Fruit fly (Drosophila melanogaster) whole organism, wandering third instar larva: ENCODE data around the gene CG15368.

Experiments
- Abd-B ChIP-seq: fragments of >200 bp; optimal IDR thresholded peaks from 2 replicates; lab custom pipeline; 2017; ENCODE audit warnings: missing biosample characterization, missing genetic modification characterization
- CG32264 ChIP-seq: fragments of 200-800 bp; sonication (Bioruptor generic); optimal IDR thresholded peaks from 2 replicates; lab custom pipeline; 2016; ENCODE audit warnings: missing biosample characterization, missing genetic modification characterization
- CG9705 ChIP-seq: fragments of 200-800 bp; sonication (Bioruptor generic); optimal IDR thresholded peaks from 2 replicates; lab custom pipeline; 2018; ENCODE audit warnings: missing biosample characterization, mild to moderate bottlenecking, missing genetic modification characterization
- CrebA ChIP-seq: fragments of 200-800 bp; sonication (Bioruptor generic); optimal IDR thresholded peaks from 2 replicates; lab custom pipeline; 2016; ENCODE audit warnings: missing biosample characterization, mild to moderate bottlenecking, missing genetic modification characterization, borderline replicate concordance
- Dfd ChIP-seq: fragments of >200 bp; optimal IDR thresholded peaks from 2 replicates; lab custom pipeline; 2017; ENCODE audit warnings: missing biosample characterization, missing genetic modification characterization
- Dif ChIP-seq: fragments of 200-275, 200-300 bp; sonication (Bioruptor generic); optimal IDR thresholded peaks from 2 replicates; lab custom pipeline; 2018; ENCODE audit warnings: missing biosample characterization, missing genetic modification characterization; ENCODE audit not compliant: partially characterized antibody
- GATAd ChIP-seq: sonication (Bioruptor generic); optimal IDR thresholded peaks from 2 replicates; lab custom pipeline; 2016; ENCODE audit warnings: missing biosample characterization, missing genetic modification characterization
- HLH106 ChIP-seq: fragments of 200-800 bp; optimal IDR thresholded peaks from 3 replicates; lab custom pipeline; 2019; ENCODE audit warnings: missing biosample characterization, mild to moderate bottlenecking, missing genetic modification characterization, moderate library complexity
- Hnf4 ChIP-seq: fragments of 200-800 bp; sonication (Bioruptor generic); optimal IDR thresholded peaks from 2 replicates; lab custom pipeline; 2016; ENCODE audit warnings: missing biosample characterization, mild to moderate bottlenecking, missing genetic modification characterization
- Hr78 ChIP-seq: fragments of >200 bp; optimal IDR thresholded peaks from 2 replicates; lab custom pipeline; 2017; ENCODE audit warnings: missing biosample characterization, missing genetic modification characterization
- Hr83 ChIP-seq: fragments of 200-300 bp; sonication (Bioruptor generic); optimal IDR thresholded peaks from 2 replicates; lab custom pipeline; 2016; ENCODE audit warnings: missing biosample characterization, mild to moderate bottlenecking, missing genetic modification characterization, moderate library complexity; ENCODE audit not compliant: poor library complexity, severe bottlenecking
- Jra ChIP-seq: sonication (Bioruptor generic); optimal IDR thresholded peaks from 2 replicates; lab custom pipeline; 2016; ENCODE audit warnings: missing biosample characterization, missing genetic modification characterization
- Mio ChIP-seq: sonication (Bioruptor generic); optimal IDR thresholded peaks from 2 replicates; lab custom pipeline; 2016; ENCODE audit warnings: missing biosample characterization, missing genetic modification characterization
- Myc ChIP-seq: fragments of >200 bp; optimal IDR thresholded peaks from 2 replicates; lab custom pipeline; 2017
- N ChIP-seq: fragments of >200 bp; optimal IDR thresholded peaks from 2 replicates; lab custom pipeline; 2018; ENCODE audit warnings: missing biosample characterization, missing external identifiers, missing genetic modification characterization
- OdsH ChIP-seq: fragments of 200-800 bp; sonication (Bioruptor generic); optimal IDR thresholded peaks from 2 replicates; lab custom pipeline; 2016; ENCODE audit warnings: missing biosample characterization, mild to moderate bottlenecking, missing genetic modification characterization
- Rel ChIP-seq, 2 experiments: fragments of 200-800 bp; sonication (Bioruptor generic) in 1 of 2; optimal IDR thresholded peaks; 2 replicates in 1 of 2; 3 replicates in 1 of 2; lab custom pipeline; 2016 to 2019; ENCODE audit warnings: mild to moderate bottlenecking in 2 of 2, missing biosample characterization in 2 of 2, missing genetic modification characterization in 2 of 2, moderate library complexity in 1 of 2
- Sp1 ChIP-seq: fragments of 200-800 bp; sonication (Bioruptor generic); optimal IDR thresholded peaks from 3 replicates; lab custom pipeline; 2019; ENCODE audit warnings: missing biosample characterization, mild to moderate bottlenecking, missing genetic modification characterization, moderate library complexity
- Vsx2 ChIP-seq: fragments of 200-300, 225-300 bp; sonication (Bioruptor generic); optimal IDR thresholded peaks from 2 replicates; lab custom pipeline; 2018; ENCODE audit warnings: missing biosample characterization, missing genetic modification characterization; ENCODE audit not compliant: partially characterized antibody
- br ChIP-seq: fragments of 200-800 bp; sonication (Bioruptor generic); optimal IDR thresholded peaks from 2 replicates; lab custom pipeline; 2016; ENCODE audit warnings: missing biosample characterization, missing genetic modification characterization
- brk ChIP-seq: fragments of 200-800 bp; sonication (Bioruptor generic); optimal IDR thresholded peaks from 2 replicates; lab custom pipeline; 2016; ENCODE audit warnings: missing biosample characterization, mild to moderate bottlenecking, missing genetic modification characterization
- dl ChIP-seq, 2 experiments: fragments of 175-275, 200-275 bp in 1 of 2; fragments of 200-275 bp in 1 of 2; sonication (Bioruptor generic); optimal IDR thresholded peaks; lab custom pipeline; 2018; ENCODE audit warnings: mild to moderate bottlenecking in 2 of 2, missing biosample characterization in 2 of 2, missing genetic modification characterization in 2 of 2, moderate library complexity in 2 of 2; ENCODE audit not compliant: partially characterized antibody in 2 of 2, insufficient read depth in 1 of 2
- dmrt93B ChIP-seq: fragments of 200-800 bp; sonication (Bioruptor generic); optimal IDR thresholded peaks from 2 replicates; lab custom pipeline; 2018; ENCODE audit warnings: missing biosample characterization, mild to moderate bottlenecking, missing genetic modification characterization
- dsf ChIP-seq: sonication (Bioruptor generic); optimal IDR thresholded peaks from 2 replicates; lab custom pipeline; 2016; ENCODE audit warnings: missing biosample characterization, missing genetic modification characterization, borderline replicate concordance
- ey ChIP-seq: fragments of 200-800 bp; sonication (Bioruptor generic); optimal IDR thresholded peaks from 2 replicates; lab custom pipeline; 2016; ENCODE audit warnings: missing biosample characterization, missing genetic modification characterization
- foxo ChIP-seq, 2 experiments: fragments of 200-800 bp; sonication (Bioruptor generic); optimal IDR thresholded peaks; 2 replicates in 1 of 2; 3 replicates in 1 of 2; lab custom pipeline; 2016 to 2017; ENCODE audit warnings: missing biosample characterization in 2 of 2, missing genetic modification characterization in 2 of 2
- fru ChIP-seq: fragments of 200-800 bp; sonication (Bioruptor generic); optimal IDR thresholded peaks from 3 replicates; lab custom pipeline; 2016; ENCODE audit warnings: missing biosample characterization, mild to moderate bottlenecking, missing genetic modification characterization
- h ChIP-seq: fragments of 200-800 bp; sonication (Bioruptor generic); optimal IDR thresholded peaks from 3 replicates; lab custom pipeline; 2016; ENCODE audit warnings: missing biosample characterization, mild to moderate bottlenecking, missing genetic modification characterization
- jim ChIP-seq: fragments of 175-275, 200-325 bp; sonication (Bioruptor generic); optimal IDR thresholded peaks from 2 replicates; lab custom pipeline; 2016; ENCODE audit warnings: missing biosample characterization, mild to moderate bottlenecking, missing genetic modification characterization
- lola ChIP-seq: fragments of >200 bp; optimal IDR thresholded peaks from 2 replicates; lab custom pipeline; 2017; ENCODE audit warnings: missing biosample characterization, missing genetic modification characterization
- pan ChIP-seq: fragments of >200 bp; optimal IDR thresholded peaks from 2 replicates; lab custom pipeline; 2017
- psq ChIP-seq: fragments of 200-800 bp; sonication (Bioruptor generic); optimal IDR thresholded peaks from 3 replicates; lab custom pipeline; 2017; ENCODE audit warnings: missing biosample characterization, mild to moderate bottlenecking, missing genetic modification characterization, moderate library complexity
- rgr ChIP-seq: fragments of 200-800 bp; sonication (Bioruptor generic); optimal IDR thresholded peaks from 3 replicates; lab custom pipeline; 2016; ENCODE audit warnings: missing biosample characterization, mild to moderate bottlenecking, missing genetic modification characterization
- sage ChIP-seq: fragments of 200-800 bp; sonication (Bioruptor generic); optimal IDR thresholded peaks from 2 replicates; lab custom pipeline; 2016; ENCODE audit warnings: missing biosample characterization, mild to moderate bottlenecking, missing genetic modification characterization
- sv ChIP-seq: fragments of 200-800 bp; sonication (Bioruptor generic); optimal IDR thresholded peaks from 3 replicates; lab custom pipeline; 2016; ENCODE audit warnings: missing biosample characterization, missing genetic modification characterization
- tai ChIP-seq: sonication (Bioruptor generic); optimal IDR thresholded peaks from 2 replicates; lab custom pipeline; 2016; ENCODE audit warnings: missing biosample characterization, missing genetic modification characterization
- usp ChIP-seq: fragments of >200 bp; optimal IDR thresholded peaks from 2 replicates; lab custom pipeline; 2017; ENCODE audit warnings: missing biosample characterization, missing genetic modification characterization
- woc ChIP-seq: sonication (Bioruptor generic); optimal IDR thresholded peaks from 2 replicates; lab custom pipeline; 2016; ENCODE audit warnings: missing biosample characterization, mild to moderate bottlenecking, missing genetic modification characterization

Gene CG15368

DNA sequence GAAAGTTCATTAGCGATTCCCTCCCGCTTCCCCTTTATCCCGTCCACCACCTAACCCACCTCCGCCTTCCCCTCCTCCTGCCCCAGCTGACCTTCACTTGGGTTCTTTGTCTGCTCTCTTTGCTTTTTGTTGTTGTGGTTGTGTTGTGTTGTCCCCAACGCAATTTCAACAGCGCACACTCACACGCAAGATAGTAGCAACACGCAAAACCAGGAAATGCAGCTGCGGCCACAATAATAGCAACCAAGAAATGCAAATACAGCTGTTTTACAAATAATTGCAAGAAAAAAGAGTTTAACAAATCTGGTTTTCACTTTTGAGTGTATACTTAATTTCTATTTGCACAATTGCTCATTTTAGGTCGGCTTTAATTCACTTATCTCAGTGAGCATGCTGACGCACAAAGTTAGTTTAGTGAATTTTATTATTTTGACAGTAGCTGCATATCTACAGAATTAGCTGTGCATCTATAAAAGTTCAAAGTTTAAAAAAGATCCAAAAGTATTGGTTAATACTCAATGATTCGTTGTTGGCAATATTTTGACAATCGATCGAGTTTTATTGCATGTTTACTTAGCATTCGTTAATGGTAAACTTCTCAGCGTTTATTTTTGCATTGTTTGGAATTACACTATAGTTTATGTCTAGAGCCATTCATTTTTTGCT lies 35.8 kb downstream of the CG15368 start:
- TF ChIP-seq dl (GFP tag; optimal IDR thresholded peaks at IDR 0.05; lab: Kevin White, UChicago; ENCODE audit: insufficient read depth in 1 of 2, partially characterized antibody in 2 of 2): no peak
- peak; percentile 55 for TF ChIP-seq br (GFP tag; lab: Kevin White, UChicago)
- no peak for TF ChIP-seq Rel (GFP tag; optimal IDR thresholded peaks at IDR 0.05; lab: Kevin White, UChicago)
- peak; percentile 39 for TF ChIP-seq Rel (tag; optimal IDR thresholded peaks at IDR 0.05; lab: Kevin White, UChicago)
- peak; percentile 25 for TF ChIP-seq psq (GFP tag; lab: Kevin White, UChicago)
- no peak for TF ChIP-seq GATAd (GFP tag; lab: Kevin White, UChicago)
- no peak for TF ChIP-seq CG32264
- TF ChIP-seq pan (lab: Kevin White, UChicago): no peak
- TF ChIP-seq woc: peak; percentile 62
- peak; percentile 72 for TF ChIP-seq Hnf4
- TF ChIP-seq dsf (GFP tag; lab: Kevin White, UChicago): no peak
- peak; percentile 66 for TF ChIP-seq rgr (GFP tag; lab: Kevin White, UChicago)
- no peak for TF ChIP-seq Dif (GFP tag; lab: Kevin White, UChicago)
- no peak for TF ChIP-seq lola (GFP tag; lab: Kevin White, UChicago)
- no peak for TF ChIP-seq dmrt93B
- peak; percentile 43 for TF ChIP-seq CG9705 (GFP tag; lab: Kevin White, UChicago)
- no peak for TF ChIP-seq N
- TF ChIP-seq Jra (GFP tag; lab: Kevin White, UChicago): peak; percentile 50
- peak; percentile 66 for TF ChIP-seq ey (GFP tag; lab: Kevin White, UChicago)
- TF ChIP-seq Hr78 (GFP tag; lab: Kevin White, UChicago): no peak
- no peak for TF ChIP-seq sv (GFP tag; lab: Kevin White, UChicago)
- peak; percentile 53 for TF ChIP-seq fru
- no peak for TF ChIP-seq Dfd (GFP tag; lab: Kevin White, UChicago)
- TF ChIP-seq foxo (GFP tag; optimal IDR thresholded peaks at IDR 0.05; lab: Kevin White, UChicago): peak in 1 of 2 experiments; percentile 70
- no peak for TF ChIP-seq CrebA (GFP tag; lab: Kevin White, UChicago)
- no peak for TF ChIP-seq brk
- no peak for TF ChIP-seq tai (GFP tag; lab: Kevin White, UChicago)
- no peak for TF ChIP-seq Mio (GFP tag; lab: Kevin White, UChicago)
- TF ChIP-seq h (GFP tag; lab: Kevin White, UChicago): peak; percentile 58
- TF ChIP-seq Vsx2: no peak
- TF ChIP-seq Abd-B: no peak
- TF ChIP-seq usp (GFP tag; lab: Kevin White, UChicago): no peak
- peak; percentile 24 for TF ChIP-seq Hr83 (GFP tag; lab: Kevin White, UChicago)
- TF ChIP-seq jim (GFP tag; lab: Kevin White, UChicago): no peak
- peak; percentile 56 for TF ChIP-seq Sp1
- TF ChIP-seq Myc (lab: Kevin White, UChicago): no peak
- peak; percentile 49 for TF ChIP-seq OdsH (GFP tag; lab: Kevin White, UChicago)
- peak; percentile 61 for TF ChIP-seq HLH106 (tag; lab: Kevin White, UChicago)
- TF ChIP-seq sage (GFP tag; lab: Kevin White, UChicago): no peak
- TF ChIP-seq, all 38 proteins: peak for 16

DNA sequence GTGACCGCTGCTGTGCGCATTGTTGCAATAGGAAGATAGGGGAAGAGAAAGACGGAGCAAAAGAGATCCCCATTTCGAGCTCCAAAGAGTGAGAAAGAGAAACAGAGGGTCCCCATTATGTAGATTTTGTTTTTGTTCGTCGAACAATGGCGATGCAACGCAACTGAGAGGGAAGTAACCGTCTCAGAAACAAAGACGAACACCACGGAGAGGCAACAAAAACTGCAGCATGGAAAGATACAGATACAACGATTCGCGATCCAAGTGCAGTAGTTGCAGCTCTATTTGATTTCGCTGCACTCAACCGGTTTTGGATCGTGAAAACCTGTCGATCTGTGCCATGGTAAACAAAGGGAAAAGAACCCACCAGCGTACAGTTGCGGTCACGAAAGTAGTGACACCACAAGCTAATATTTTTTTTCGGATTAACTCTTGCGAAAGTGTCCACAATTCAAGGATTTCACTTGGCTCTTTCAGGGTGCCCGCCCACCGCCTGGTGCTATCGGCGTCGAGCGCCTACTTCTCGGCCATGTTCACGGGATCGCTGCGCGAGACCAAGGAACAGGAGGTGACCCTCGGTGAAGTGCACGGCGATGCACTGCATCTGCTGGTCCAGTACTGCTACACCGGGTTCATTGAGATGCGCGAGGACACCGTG lies 36.6 kb downstream of the CG15368 start:
- peak; percentile 5 for TF ChIP-seq HLH106 (tag; lab: Kevin White, UChicago)
- TF ChIP-seq ey (GFP tag; lab: Kevin White, UChicago): no peak
- no peak for TF ChIP-seq Hr83 (GFP tag; lab: Kevin White, UChicago)
- no peak for TF ChIP-seq dsf (GFP tag; lab: Kevin White, UChicago)
- TF ChIP-seq woc: peak; percentile 7
- TF ChIP-seq N: no peak
- no peak for TF ChIP-seq Hr78 (GFP tag; lab: Kevin White, UChicago)
- no peak for TF ChIP-seq Rel (GFP tag; optimal IDR thresholded peaks at IDR 0.05; lab: Kevin White, UChicago)
- TF ChIP-seq Rel (tag; optimal IDR thresholded peaks at IDR 0.05; lab: Kevin White, UChicago): peak; percentile 6
